Worm (Caenorhabditis elegans) whole organism, young adult: ENCODE results near the gene R10E11.5.

Experiments used
- C17E4.6 ChIP-seq: fragments of 200-800 bp; sonication (Bioruptor generic); IDR thresholded peaks from 2 replicates; pipeline ENCODE4 v1.3.6; 2022; ENCODE audit warnings: missing genetic modification reagents, missing genetic modification characterization, missing compliant biosample characterization
- F22D6.2 ChIP-seq: sonication (generic microtip); optimal IDR thresholded peaks from 2 replicates; lab custom pipeline; 2016; ENCODE audit warnings: mild to moderate bottlenecking, missing genetic modification characterization, missing compliant biosample characterization
- F23B12.7 ChIP-seq: sonication (generic microtip); optimal IDR thresholded peaks from 2 replicates; lab custom pipeline; 2017; ENCODE audit warnings: missing genetic modification characterization, mild to moderate bottlenecking, missing compliant biosample characterization, antibody characterized with exemption, moderate library complexity; ENCODE audit not compliant: insufficient read depth
- F37B4.10 ChIP-seq: fragments of 200-800 bp; sonication (Bioruptor generic); IDR thresholded peaks from 2 replicates; pipeline ENCODE4 v1.3.6; 2022; ENCODE audit warnings: missing genetic modification characterization, missing compliant biosample characterization
- F49E8.2 ChIP-seq: sonication (generic microtip); optimal IDR thresholded peaks from 3 replicates; lab custom pipeline; 2017; ENCODE audit warnings: missing genetic modification characterization, mild to moderate bottlenecking, missing compliant biosample characterization, antibody characterized with exemption, moderate library complexity; ENCODE audit not compliant: insufficient read depth
- F57C9.4 ChIP-seq: sonication (generic microtip); optimal IDR thresholded peaks from 2 replicates; lab custom pipeline; 2017; ENCODE audit warnings: mild to moderate bottlenecking, missing genetic modification characterization, missing compliant biosample characterization
- K11D2.4 ChIP-seq: fragments of 200-800 bp; sonication (Bioruptor generic); IDR thresholded peaks from 2 replicates; pipeline ENCODE4 v1.3.6; 2022; ENCODE audit warnings: missing genetic modification reagents, missing genetic modification characterization, missing compliant biosample characterization
- K12H6.12 ChIP-seq: fragments of 200-800 bp; sonication (Bioruptor generic); optimal IDR thresholded peaks from 2 replicates; lab custom pipeline; 2018; ENCODE audit warnings: mild to moderate bottlenecking, missing genetic modification characterization, missing compliant biosample characterization
- Y53F4B.3 ChIP-seq: fragments of 200-800 bp; sonication (Bioruptor generic); IDR thresholded peaks from 2 replicates; pipeline ENCODE4 v1.3.6; 2022; ENCODE audit warnings: missing genetic modification reagents, missing genetic modification characterization, missing compliant biosample characterization
- Y53G8AR.9 ChIP-seq: fragments of 200-800 bp; sonication (Bioruptor generic); conservative IDR thresholded peaks from 2 replicates; pipeline ENCODE4 v1.3.6; 2022; ENCODE audit warnings: missing genetic modification reagents, missing genetic modification characterization, missing compliant biosample characterization
- Y56A3A.18 ChIP-seq: fragments of 200-800 bp; sonication (Bioruptor generic); IDR thresholded peaks from 2 replicates; pipeline ENCODE4 v1.3.6; 2022; ENCODE audit warnings: missing genetic modification reagents, missing genetic modification characterization, missing compliant biosample characterization
- aptf-3 ChIP-seq: fragments of 200-800 bp; sonication (Bioruptor generic); IDR thresholded peaks from 2 replicates; pipeline ENCODE4 v1.3.6; 2022; ENCODE audit warnings: missing genetic modification characterization, missing compliant biosample characterization
- attf-5 ChIP-seq: fragments of 200-800 bp; sonication (Bioruptor generic); optimal IDR thresholded peaks from 2 replicates; lab custom pipeline; 2018; ENCODE audit warnings: mild to moderate bottlenecking, missing genetic modification characterization, missing compliant biosample characterization
- bed-2 ChIP-seq: fragments of 200-800 bp; sonication (Bioruptor generic); IDR thresholded peaks from 2 replicates; pipeline ENCODE4 v1.3.6; 2022; ENCODE audit warnings: missing genetic modification reagents, missing genetic modification characterization, missing compliant biosample characterization
- ccch-3 ChIP-seq: fragments of 200-800 bp; sonication (Bioruptor generic); optimal IDR thresholded peaks from 2 replicates; lab custom pipeline; 2018; ENCODE audit warnings: mild to moderate bottlenecking, missing genetic modification characterization, missing compliant biosample characterization
- cebp-1 ChIP-seq, 2 experiments: fragments of 200-800 bp in 1 of 2; sonication (Bioruptor generic) in 1 of 2; sonication (generic microtip) in 1 of 2; IDR thresholded peaks in 1 of 2; optimal IDR thresholded peaks in 1 of 2; 2 replicates each; pipeline versions ENCODE4 v1.3.6 to Lab custom; 2017 to 2022; ENCODE audit warnings: missing compliant biosample characterization in 2 of 2, missing genetic modification characterization in 2 of 2, mild to moderate bottlenecking in 1 of 2, missing genetic modification reagents in 1 of 2, moderate library complexity in 1 of 2
- cebp-2 ChIP-seq: fragments of 200-800 bp; sonication (Bioruptor generic); IDR thresholded peaks from 2 replicates; pipeline ENCODE4 v1.3.6; 2022; ENCODE audit warnings: missing genetic modification characterization, missing compliant biosample characterization
- ceh-27 ChIP-seq: fragments of 200-800 bp; sonication (Bioruptor generic); optimal IDR thresholded peaks from 2 replicates; lab custom pipeline; 2018; ENCODE audit warnings: mild to moderate bottlenecking, missing genetic modification characterization, moderate library complexity, missing compliant biosample characterization
- ceh-79 ChIP-seq: sonication (generic microtip); optimal IDR thresholded peaks from 2 replicates; lab custom pipeline; 2017; ENCODE audit warnings: mild to moderate bottlenecking, missing genetic modification characterization, missing compliant biosample characterization
- ceh-91 ChIP-seq: fragments of 200-800 bp; sonication (Bioruptor generic); IDR thresholded peaks from 2 replicates; pipeline ENCODE4 v1.3.6; 2022; ENCODE audit warnings: missing genetic modification reagents, missing genetic modification characterization, missing compliant biosample characterization
- chd-7 ChIP-seq: sonication (generic microtip); optimal IDR thresholded peaks from 2 replicates; lab custom pipeline; 2016; ENCODE audit warnings: mild to moderate bottlenecking, missing genetic modification characterization, moderate library complexity, missing compliant biosample characterization
- dpl-1 ChIP-seq: fragments of 150-350 bp; optimal IDR thresholded peaks from 2 replicates; lab custom pipeline; 2014; ENCODE audit warnings: missing biosample characterization, missing genetic modification reagents, missing genetic modification characterization
- efl-1 ChIP-seq: fragments of 150-350 bp; optimal IDR thresholded peaks from 2 replicates; lab custom pipeline; 2014; ENCODE audit warnings: missing biosample characterization, missing genetic modification reagents, missing genetic modification characterization
- egrh-3 ChIP-seq: fragments of 200-800 bp; sonication (Bioruptor generic); IDR thresholded peaks from 2 replicates; pipeline ENCODE4 v1.3.6; 2022; ENCODE audit warnings: missing genetic modification reagents, missing genetic modification characterization, missing compliant biosample characterization
- ets-4 ChIP-seq: fragments of 200-800 bp; sonication (Bioruptor generic); optimal IDR thresholded peaks from 2 replicates; lab custom pipeline; 2018; ENCODE audit warnings: mild to moderate bottlenecking, missing genetic modification characterization, missing compliant biosample characterization
- gei-17 ChIP-seq: fragments of 200-800 bp; sonication (Bioruptor generic); optimal IDR thresholded peaks from 2 replicates; lab custom pipeline; 2018; ENCODE audit warnings: mild to moderate bottlenecking, missing genetic modification characterization, missing compliant biosample characterization
- him-1 ChIP-seq: sonication (generic microtip); optimal IDR thresholded peaks from 2 replicates; lab custom pipeline; 2016; ENCODE audit warnings: missing genotype, missing genetic modification reagents, missing genetic modification characterization, missing compliant biosample characterization
- hsf-1 ChIP-seq: fragments of 200-800 bp; sonication (Bioruptor generic); IDR thresholded peaks from 2 replicates; pipeline ENCODE4 v1.3.6; 2022; ENCODE audit warnings: missing genetic modification reagents, missing genetic modification characterization, missing compliant biosample characterization
- let-526 ChIP-seq: fragments of 200-800 bp; sonication (Bioruptor generic); IDR thresholded peaks from 2 replicates; pipeline ENCODE4 v1.3.6; 2022; ENCODE audit warnings: missing genetic modification reagents, missing genetic modification characterization, missing compliant biosample characterization
- let-607 ChIP-seq, 2 experiments: fragments of 200-800 bp in 1 of 2; sonication (Bioruptor generic) in 1 of 2; sonication (generic microtip) in 1 of 2; optimal IDR thresholded peaks; 2 replicates each; lab custom pipeline; 2016 to 2018; ENCODE audit warnings: mild to moderate bottlenecking in 2 of 2, missing compliant biosample characterization in 2 of 2, missing genetic modification characterization in 2 of 2, moderate library complexity in 2 of 2, missing genotype in 1 of 2
- lin-26 ChIP-seq: fragments of 200-800 bp; sonication (Bioruptor generic); IDR thresholded peaks from 2 replicates; pipeline ENCODE4 v1.3.6; 2022; ENCODE audit warnings: missing genetic modification reagents, missing genetic modification characterization, missing compliant biosample characterization
- lsy-27 ChIP-seq: sonication (generic microtip); optimal IDR thresholded peaks from 2 replicates; lab custom pipeline; 2017; ENCODE audit warnings: missing genetic modification characterization, mild to moderate bottlenecking, missing compliant biosample characterization, antibody characterized with exemption, missing genotype, borderline replicate concordance; ENCODE audit not compliant: insufficient read depth
- madf-3 ChIP-seq: fragments of 200-800 bp; sonication (Bioruptor generic); IDR thresholded peaks from 2 replicates; pipeline ENCODE4 v1.3.6; 2022; ENCODE audit warnings: missing genetic modification reagents, missing genetic modification characterization, missing compliant biosample characterization
- mel-28 ChIP-seq: sonication (generic microtip); optimal IDR thresholded peaks from 2 replicates; lab custom pipeline; 2016; ENCODE audit warnings: borderline replicate concordance, mild to moderate bottlenecking, missing genetic modification characterization, missing compliant biosample characterization
- nhr-120 ChIP-seq: fragments of 200-800 bp; sonication (Bioruptor generic); IDR thresholded peaks from 2 replicates; pipeline ENCODE4 v1.3.6; 2022; ENCODE audit warnings: missing genetic modification characterization, missing compliant biosample characterization
- nhr-179 ChIP-seq: sonication (generic microtip); optimal IDR thresholded peaks from 2 replicates; lab custom pipeline; 2016; ENCODE audit warnings: mild to moderate bottlenecking, missing genetic modification characterization, missing compliant biosample characterization
- nhr-80 ChIP-seq: sonication (generic microtip); optimal IDR thresholded peaks from 2 replicates; lab custom pipeline; 2016; ENCODE audit warnings: missing genetic modification characterization, missing compliant biosample characterization
- nhr-90 ChIP-seq: sonication (generic microtip); optimal IDR thresholded peaks from 2 replicates; lab custom pipeline; 2016; ENCODE audit warnings: missing genotype, mild to moderate bottlenecking, missing genetic modification characterization, missing compliant biosample characterization
- sdz-38 ChIP-seq: sonication (generic microtip); optimal IDR thresholded peaks from 2 replicates; lab custom pipeline; 2016; ENCODE audit warnings: missing genotype, missing genetic modification characterization, missing compliant biosample characterization
- snpc-3.4 ChIP-seq: sonication (generic microtip); optimal IDR thresholded peaks from 2 replicates; lab custom pipeline; 2017; ENCODE audit warnings: missing genetic modification characterization, mild to moderate bottlenecking, missing compliant biosample characterization, antibody characterized with exemption, moderate library complexity, missing genotype, missing genetic modification reagents
- snpc-4 ChIP-seq, 5 experiments: fragments of 150-350 bp in 1 of 5; sonication (generic microtip) in 4 of 5; optimal IDR thresholded peaks; 2 replicates each; lab custom pipeline; 2014 to 2018; ENCODE audit warnings: missing genetic modification characterization in 5 of 5, missing biosample characterization in 3 of 5, antibody characterized with exemption in 2 of 5, mild to moderate bottlenecking in 2 of 5, missing compliant biosample characterization in 2 of 5, missing genotype in 2 of 5, moderate library complexity in 2 of 5, missing genetic modification reagents in 1 of 5
- somi-1 ChIP-seq: fragments of 200-800 bp; sonication (Bioruptor generic); optimal IDR thresholded peaks from 2 replicates; lab custom pipeline; 2018; ENCODE audit warnings: mild to moderate bottlenecking, missing genetic modification characterization, missing compliant biosample characterization
- sptf-2 ChIP-seq: fragments of 200-800 bp; sonication (Bioruptor generic); optimal IDR thresholded peaks from 2 replicates; lab custom pipeline; 2018; ENCODE audit warnings: mild to moderate bottlenecking, missing genetic modification characterization, missing compliant biosample characterization
- tbp1 ChIP-seq: fragments of 200-800 bp; sonication (Bioruptor generic); optimal IDR thresholded peaks from 2 replicates; lab custom pipeline; 2018; ENCODE audit warnings: mild to moderate bottlenecking, missing genetic modification characterization, missing compliant biosample characterization
- tbx-9 ChIP-seq: sonication (generic microtip); optimal IDR thresholded peaks from 2 replicates; lab custom pipeline; 2016; ENCODE audit warnings: borderline replicate concordance, missing genetic modification characterization, inconsistent platforms, missing compliant biosample characterization
- unc-62 ChIP-seq: fragments of 150-350 bp; optimal IDR thresholded peaks from 2 replicates; lab custom pipeline; 2014; ENCODE audit warnings: missing biosample characterization, missing genetic modification reagents, missing genetic modification characterization
- zfh-2 ChIP-seq: fragments of 200-800 bp; sonication (Bioruptor generic); conservative IDR thresholded peaks from 2 replicates; pipeline ENCODE4 v1.3.6; 2022; ENCODE audit warnings: missing genetic modification reagents, missing genetic modification characterization, missing compliant biosample characterization
- zim-3 ChIP-seq: sonication (generic microtip); optimal IDR thresholded peaks from 2 replicates; lab custom pipeline; 2017; ENCODE audit warnings: mild to moderate bottlenecking, missing genetic modification characterization, moderate library complexity, missing compliant biosample characterization

R10E11.5 gene

DNA sequence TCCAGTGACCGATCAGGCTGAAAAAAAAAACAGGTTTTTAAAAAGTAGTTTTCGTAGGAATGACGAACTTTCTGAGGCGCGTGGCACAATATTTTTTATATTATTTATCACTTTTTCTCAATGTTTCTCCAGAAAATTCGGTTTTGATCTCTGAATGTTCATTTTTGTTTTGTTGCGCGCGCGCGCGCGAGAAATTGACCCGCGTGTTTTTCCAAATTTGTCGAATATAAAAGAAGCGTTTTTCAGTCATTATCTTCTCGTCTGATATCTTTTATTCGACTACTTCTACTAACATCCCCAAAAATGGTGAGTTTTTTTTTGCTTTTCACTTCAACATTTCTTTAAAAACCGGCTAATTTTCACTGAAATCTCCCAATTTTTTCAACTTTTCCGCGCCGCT, 30.6 kb downstream of the R10E11.5 start, which contains the start of gene rmd-1 (continued):
- TF ChIP-seq ccch-3 (GFP tag; lab: Kevin White, UChicago) (no peak), let-526 (no peak), tbp1 (GFP tag; lab: Kevin White, UChicago) (peak; percentile 1), hsf-1 (GFP tag; lab: Robert Waterston, UW) (peak; percentile 94), dpl-1 (GFP tag; lab: Kevin White, UChicago) (peak; percentile 79), him-1 (tag; lab: Kevin White, UChicago) (no peak), ceh-79 (tag; lab: Kevin White, UChicago) (no peak), zim-3 (tag; lab: Kevin White, UChicago) (no peak), snpc-4 (GFP tag; optimal IDR thresholded peaks at IDR 0.05; lab: Kevin White, UChicago) (no peak), snpc-4 (tag; optimal IDR thresholded peaks at IDR 0.05; lab: Kevin White, UChicago) (no peak), ceh-91 (GFP tag; lab: Robert Waterston, UW) (peak; percentile 52; the same call in 1 of the 2 replicates), F57C9.4 (tag; lab: Kevin White, UChicago) (no peak), snpc-3.4 (tag; lab: Kevin White, UChicago) (peak; percentile 71), Y56A3A.18 (GFP tag; lab: Robert Waterston, UW) (no peak), lsy-27 (no peak), mel-28 (tag; lab: Kevin White, UChicago) (no peak), K11D2.4 (no peak), nhr-179 (tag; lab: Kevin White, UChicago) (no peak), lin-26 (GFP tag; lab: Robert Waterston, UW) (no peak), somi-1 (GFP tag; lab: Kevin White, UChicago) (no peak), F22D6.2 (tag; lab: Kevin White, UChicago) (no peak), gei-17 (GFP tag; lab: Kevin White, UChicago) (no peak), aptf-3 (GFP tag; lab: Robert Waterston, UW) (no peak), bed-2 (GFP tag; lab: Robert Waterston, UW) (no peak), nhr-80 (no peak), let-607 (tag; optimal IDR thresholded peaks at IDR 0.05; lab: Kevin White, UChicago) (no peak), F23B12.7 (tag; lab: Kevin White, UChicago) (no peak), ets-4 (no peak), attf-5 (GFP tag; lab: Kevin White, UChicago) (no peak), madf-3 (GFP tag; lab: Robert Waterston, UW) (peak; percentile 8; the same call in 1 of the 2 replicates), sdz-38 (tag; lab: Kevin White, UChicago) (no peak), Y53G8AR.9 (no peak), nhr-120 (no peak), tbx-9 (tag; lab: Kevin White, UChicago) (no peak), cebp-1 (GFP tag; IDR thresholded peaks at IDR 0.05; lab: Robert Waterston, UW) (no peak), cebp-1 (tag; optimal IDR thresholded peaks at IDR 0.05; lab: Kevin White, UChicago) (no peak), chd-7 (tag; lab: Kevin White, UChicago) (no peak), efl-1 (GFP tag; lab: Kevin White, UChicago) (peak; percentile 94), Y53F4B.3 (GFP tag; lab: Robert Waterston, UW) (no peak), ceh-27 (no peak), K12H6.12 (no peak), egrh-3 (GFP tag; lab: Robert Waterston, UW) (no peak), F37B4.10 (no peak), F49E8.2 (tag; lab: Kevin White, UChicago) (no peak), zfh-2 (no peak), nhr-90 (tag; lab: Kevin White, UChicago) (no peak), sptf-2 (GFP tag; lab: Kevin White, UChicago) (no peak), cebp-2 (GFP tag; lab: Robert Waterston, UW) (no peak), C17E4.6 (GFP tag; lab: Robert Waterston, UW) (0 out of 2 replicates have a peak, but pooled peaks have one; percentile 42), unc-62 (GFP tag; lab: Kevin White, UChicago) (no peak)
